Fruit fly (Drosophila melanogaster) whole organism, prepupa: ENCODE data around the gene CG32266.

ENCODE experiments used
- Blimp-1 ChIP-seq: fragments of 200-800 bp; sonication (Bioruptor generic); optimal IDR thresholded peaks from 3 replicates; lab custom pipeline; 2017; ENCODE audit warnings: missing biosample characterization, missing genetic modification characterization, mild to moderate bottlenecking, moderate library complexity, missing genetic modification reagents
- CG10631 ChIP-seq: fragments of 200-800 bp; sonication (Bioruptor generic); optimal IDR thresholded peaks from 2 replicates; lab custom pipeline; 2016; ENCODE audit warnings: missing biosample characterization, missing genetic modification characterization
- CG10669 ChIP-seq: fragments of 200-800 bp; sonication (Bioruptor generic); optimal IDR thresholded peaks from 3 replicates; lab custom pipeline; 2018; ENCODE audit warnings: missing biosample characterization, mild to moderate bottlenecking, missing genetic modification characterization, moderate library complexity
- CG11762 ChIP-seq: fragments of 200-800 bp; sonication (Bioruptor generic); optimal IDR thresholded peaks from 3 replicates; lab custom pipeline; 2016; ENCODE audit warnings: missing biosample characterization, missing genetic modification characterization; ENCODE audit not compliant: insufficient read depth
- CG11902 ChIP-seq: fragments of 200-800 bp; sonication (Bioruptor generic); optimal IDR thresholded peaks from 3 replicates; lab custom pipeline; 2016; ENCODE audit warnings: missing biosample characterization, missing genetic modification characterization
- CG1621 ChIP-seq: fragments of 200-800 bp; sonication (Bioruptor generic); optimal IDR thresholded peaks from 3 replicates; lab custom pipeline; 2018; ENCODE audit warnings: missing biosample characterization, mild to moderate bottlenecking, missing genetic modification characterization
- CG3032 ChIP-seq: fragments of 200-800 bp; optimal IDR thresholded peaks from 2 replicates; lab custom pipeline; 2019; ENCODE audit warnings: missing biosample characterization, mild to moderate bottlenecking, missing genetic modification characterization, moderate library complexity
- CG31627 ChIP-seq: fragments of 200-800 bp; sonication (Bioruptor generic); optimal IDR thresholded peaks from 3 replicates; lab custom pipeline; 2016; ENCODE audit warnings: missing biosample characterization, missing genetic modification characterization
- CG3919 ChIP-seq: fragments of 200-800 bp; sonication (Bioruptor generic); optimal IDR thresholded peaks from 3 replicates; lab custom pipeline; 2016; ENCODE audit warnings: missing biosample characterization, missing genetic modification characterization
- CG4318 ChIP-seq: fragments of 200-800 bp; sonication (Bioruptor generic); optimal IDR thresholded peaks from 3 replicates; lab custom pipeline; 2017; ENCODE audit warnings: missing biosample characterization, mild to moderate bottlenecking, missing genetic modification characterization
- CG6163 ChIP-seq: fragments of 200-800 bp; sonication (Bioruptor generic); IDR thresholded peaks from 3 replicates; pipeline ENCODE4 v1.3.6; 2022; ENCODE audit warnings: missing biosample characterization, missing genetic modification characterization
- CG6276 ChIP-seq: fragments of 200-800 bp; sonication (Bioruptor generic); optimal IDR thresholded peaks from 2 replicates; lab custom pipeline; 2017; ENCODE audit warnings: missing biosample characterization, mild to moderate bottlenecking, missing genetic modification characterization
- CG6792 ChIP-seq: fragments of 200-800 bp; sonication (Bioruptor generic); optimal IDR thresholded peaks from 3 replicates; lab custom pipeline; 2016; ENCODE audit warnings: missing biosample characterization, missing genetic modification characterization
- CG6808 ChIP-seq: fragments of 200-800 bp; sonication (Bioruptor generic); optimal IDR thresholded peaks from 3 replicates; lab custom pipeline; 2017; ENCODE audit warnings: missing biosample characterization, missing genetic modification characterization, mild to moderate bottlenecking, moderate library complexity, missing genetic modification reagents
- CG6854 ChIP-seq: fragments of 200-800 bp; sonication (Bioruptor generic); optimal IDR thresholded peaks from 2 replicates; lab custom pipeline; 2017; ENCODE audit warnings: missing biosample characterization, mild to moderate bottlenecking, missing genetic modification characterization
- CG8119 ChIP-seq: fragments of 200-800 bp; sonication (Bioruptor generic); IDR thresholded peaks from 3 replicates; pipeline ENCODE4 v1.3.6; 2022; ENCODE audit warnings: missing biosample characterization, missing genetic modification characterization
- CG8319 ChIP-seq: fragments of 200-800 bp; sonication (Bioruptor generic); optimal IDR thresholded peaks from 3 replicates; lab custom pipeline; 2016; ENCODE audit warnings: missing biosample characterization, missing genetic modification characterization
- CG8632 ChIP-seq: fragments of 200-800 bp; sonication (Bioruptor generic); optimal IDR thresholded peaks from 3 replicates; lab custom pipeline; 2016; ENCODE audit warnings: missing biosample characterization, missing genetic modification characterization
- CG9139 ChIP-seq: fragments of 200-800 bp; sonication (Bioruptor generic); optimal IDR thresholded peaks from 3 replicates; lab custom pipeline; 2017; ENCODE audit warnings: missing biosample characterization, mild to moderate bottlenecking, missing genetic modification characterization
- Eip78C ChIP-seq: fragments of 200-800 bp; sonication (Bioruptor generic); peaks from one replicate; lab custom pipeline; 2016; ENCODE audit warnings: missing biosample characterization, missing genetic modification characterization
- Eip93F ChIP-seq: fragments of 200-800 bp; sonication (Bioruptor generic); optimal IDR thresholded peaks from 2 replicates; lab custom pipeline; 2016; ENCODE audit warnings: missing biosample characterization, mild to moderate bottlenecking, missing genetic modification characterization
- Ets21C ChIP-seq: fragments of 200-800 bp; sonication (Bioruptor generic); optimal IDR thresholded peaks from 3 replicates; lab custom pipeline; 2016; ENCODE audit warnings: missing biosample characterization, missing genetic modification characterization
- Ets96B ChIP-seq: fragments of 200-800 bp; optimal IDR thresholded peaks from 2 replicates; lab custom pipeline; 2019; ENCODE audit warnings: missing biosample characterization, mild to moderate bottlenecking, missing genetic modification characterization, moderate library complexity
- Gug ChIP-seq: fragments of 200-800 bp; sonication (Bioruptor generic); IDR thresholded peaks from 2 replicates; pipeline ENCODE4 v1.3.6; 2022; ENCODE audit warnings: missing biosample characterization, missing genetic modification characterization
- Hr38 ChIP-seq: sonication (Bioruptor generic); optimal IDR thresholded peaks from 2 replicates; lab custom pipeline; 2016; ENCODE audit warnings: missing biosample characterization, missing genetic modification characterization
- Hr39 ChIP-seq: fragments of 200-800 bp; sonication (Bioruptor generic); optimal IDR thresholded peaks from 2 replicates; lab custom pipeline; 2016; ENCODE audit warnings: missing biosample characterization, missing genetic modification characterization
- Hr4 ChIP-seq: fragments of 200-800 bp; sonication (Bioruptor generic); optimal IDR thresholded peaks from 3 replicates; lab custom pipeline; 2016; ENCODE audit warnings: missing biosample characterization, missing genetic modification characterization
- Met ChIP-seq: fragments of 200-800 bp; sonication (Bioruptor generic); optimal IDR thresholded peaks from 3 replicates; lab custom pipeline; 2016; ENCODE audit warnings: missing biosample characterization, missing genetic modification characterization
- OdsH ChIP-seq: fragments of 200-800 bp; sonication (Bioruptor generic); optimal IDR thresholded peaks from 3 replicates; lab custom pipeline; 2016; ENCODE audit warnings: missing biosample characterization, missing genetic modification characterization
- Sox102F ChIP-seq: fragments of 200-800 bp; sonication (Bioruptor generic); optimal IDR thresholded peaks from 2 replicates; lab custom pipeline; 2016; ENCODE audit warnings: missing biosample characterization, mild to moderate bottlenecking, missing genetic modification characterization
- Sox14 ChIP-seq: fragments of 200-800 bp; sonication (Bioruptor generic); optimal IDR thresholded peaks from 3 replicates; lab custom pipeline; 2016; ENCODE audit warnings: missing biosample characterization, missing genetic modification characterization
- Sox15 ChIP-seq: fragments of 200-800 bp; sonication (Bioruptor generic); optimal IDR thresholded peaks from 3 replicates; lab custom pipeline; 2016; ENCODE audit warnings: missing biosample characterization, missing genetic modification characterization
- acj6 ChIP-seq: fragments of 200-800 bp; sonication (Bioruptor generic); optimal IDR thresholded peaks from 3 replicates; lab custom pipeline; 2016; ENCODE audit warnings: missing biosample characterization, missing genetic modification characterization
- cyc ChIP-seq: fragments of 200-800 bp; sonication (Bioruptor generic); optimal IDR thresholded peaks from 3 replicates; lab custom pipeline; 2016; ENCODE audit warnings: missing biosample characterization, missing genetic modification characterization
- dac ChIP-seq: fragments of 200-800 bp; sonication (Bioruptor generic); optimal IDR thresholded peaks from 2 replicates; lab custom pipeline; 2017; ENCODE audit warnings: missing biosample characterization, mild to moderate bottlenecking, missing genetic modification characterization
- esn ChIP-seq: fragments of 200-800 bp; sonication (Bioruptor generic); optimal IDR thresholded peaks from 2 replicates; lab custom pipeline; 2016; ENCODE audit warnings: missing biosample characterization, mild to moderate bottlenecking, missing genetic modification characterization, moderate library complexity
- fkh ChIP-seq: fragments of 200-800 bp; sonication (Bioruptor generic); optimal IDR thresholded peaks from 3 replicates; lab custom pipeline; 2017; ENCODE audit warnings: missing biosample characterization, mild to moderate bottlenecking, missing genetic modification characterization, moderate library complexity
- net ChIP-seq: fragments of 200-800 bp; sonication (Bioruptor generic); optimal IDR thresholded peaks from 3 replicates; lab custom pipeline; 2016; ENCODE audit warnings: missing biosample characterization, missing genetic modification characterization
- pdm3 ChIP-seq: fragments of 200-800 bp; sonication (Bioruptor generic); optimal IDR thresholded peaks from 3 replicates; lab custom pipeline; 2016; ENCODE audit warnings: missing biosample characterization, missing genetic modification characterization
- salr ChIP-seq, 2 experiments: fragments of 200-800 bp; sonication (Bioruptor generic); optimal IDR thresholded peaks; 3 replicates each; lab custom pipeline; 2016 to 2018; ENCODE audit warnings: missing biosample characterization in 2 of 2, missing genetic modification characterization in 2 of 2, mild to moderate bottlenecking in 1 of 2
- ss ChIP-seq, 2 experiments: fragments of 200-800 bp; sonication (Bioruptor generic); optimal IDR thresholded peaks; 2 replicates in 1 of 2; 3 replicates in 1 of 2; lab custom pipeline; 2017 to 2018; ENCODE audit warnings: mild to moderate bottlenecking in 2 of 2, missing biosample characterization in 2 of 2, missing genetic modification characterization in 2 of 2, moderate library complexity in 1 of 2
- svp ChIP-seq: fragments of 200-800 bp; sonication (Bioruptor generic); peaks from one replicate; lab custom pipeline; 2016; ENCODE audit warnings: missing biosample characterization, missing genetic modification characterization
- topi ChIP-seq: fragments of 200-800 bp; sonication (Bioruptor generic); optimal IDR thresholded peaks from 3 replicates; lab custom pipeline; 2016; ENCODE audit warnings: missing biosample characterization, missing genetic modification characterization
- vri ChIP-seq: fragments of 200-800 bp; sonication (Bioruptor generic); optimal IDR thresholded peaks from 3 replicates; lab custom pipeline; 2016; ENCODE audit warnings: missing biosample characterization, mild to moderate bottlenecking, missing genetic modification characterization

Gene CG32266

dm6 chr3L:3816772-3817483, 26.3 kb downstream of the CG32266 start (continued):
- TF ChIP-seq CG11902 (no peak), CG1621 (peak; percentile 38), Hr4 (peak; percentile 5), cyc (GFP tag; lab: Kevin White, UChicago) (no peak), CG6276 (GFP tag; lab: Kevin White, UChicago) (peak; percentile 82), CG31627 (GFP tag; lab: Kevin White, UChicago) (no peak), Hr39 (no peak), Eip93F (GFP tag; lab: Kevin White, UChicago) (peak; percentile 37)

- TF ChIP-seq CG8319 (GFP tag; lab: Kevin White, UChicago) (no peak), fkh (GFP tag; lab: Kevin White, UChicago) (peak; percentile 71), CG3032 (tag; lab: Kevin White, UChicago) (peak; percentile 3), svp (GFP tag; lab: Kevin White, UChicago) (peak; percentile 60), OdsH (GFP tag; lab: Kevin White, UChicago) (no peak), Eip78C (GFP tag; lab: Kevin White, UChicago) (peak; percentile 75), esn (GFP tag; lab: Kevin White, UChicago) (peak; percentile 14), Sox14 (GFP tag; lab: Kevin White, UChicago) (peak; percentile 48), topi (peak; percentile 5)
- TF ChIP-seq, all 60 proteins: peak for 7
These were observed 28.1 kb downstream of the CG32266 start, which contains the start of gene enc for dm6 chr3L:3818566-3819325. enc (plus strand) TSS chr3L:3818679.

- TF ChIP-seq CG1621, result peak; percentile 11
- peak; percentile 36 for TF ChIP-seq net (GFP tag; lab: Kevin White, UChicago)
- peak; percentile 41 for TF ChIP-seq CG11762 (GFP tag; lab: Kevin White, UChicago)
- peak; percentile 48 for TF ChIP-seq CG6792 (GFP tag; lab: Kevin White, UChicago)
- TF ChIP-seq Ets21C (GFP tag; lab: Kevin White, UChicago), result no peak
- TF ChIP-seq CG10669, result peak; percentile 64
- TF ChIP-seq CG9139 (GFP tag; lab: Kevin White, UChicago), result no peak
- no peak for TF ChIP-seq Gug (GFP tag; lab: Robert Waterston, UW)
- TF ChIP-seq CG6854 (GFP tag; lab: Kevin White, UChicago), result no peak
- peak; percentile 61 for TF ChIP-seq Met (GFP tag; lab: Kevin White, UChicago)
- peak; percentile 44 to 58 for TF ChIP-seq ss (GFP tag; optimal IDR thresholded peaks at IDR 0.05; lab: Kevin White, UChicago)
- peak in 1 of 2 experiments; percentile 34 for TF ChIP-seq salr (GFP tag; optimal IDR thresholded peaks at IDR 0.05; lab: Kevin White, UChicago)
- peak; percentile 66 for TF ChIP-seq pdm3 (GFP tag; lab: Kevin White, UChicago)
- peak; percentile 50 for TF ChIP-seq CG6808 (GFP tag; lab: Kevin White, UChicago)
- peak; percentile 9 for TF ChIP-seq vri (GFP tag; lab: Kevin White, UChicago)
- peak; percentile 61 for TF ChIP-seq CG10631 (GFP tag; lab: Kevin White, UChicago)
- TF ChIP-seq Sox102F (GFP tag; lab: Kevin White, UChicago), result peak; percentile 20
- TF ChIP-seq topi, result peak; percentile 53
- peak; percentile 13 for TF ChIP-seq Sox15
- no peak for TF ChIP-seq Hr38 (GFP tag; lab: Kevin White, UChicago)
- no peak for TF ChIP-seq CG6163
- peak; percentile 51 for TF ChIP-seq acj6 (GFP tag; lab: Kevin White, UChicago)
- no peak for TF ChIP-seq Eip93F (GFP tag; lab: Kevin White, UChicago)
- peak; percentile 42 for TF ChIP-seq CG8632 (GFP tag; lab: Kevin White, UChicago)
- TF ChIP-seq cyc (GFP tag; lab: Kevin White, UChicago), result peak; percentile 32
- TF ChIP-seq dac, result no peak
- peak; percentile 63 for TF ChIP-seq Ets96B (tag; lab: Kevin White, UChicago)
- peak; percentile 25 for TF ChIP-seq CG4318 (GFP tag; lab: Kevin White, UChicago)
- TF ChIP-seq CG8119, result peak; percentile 65
- TF ChIP-seq CG3919 (GFP tag; lab: Kevin White, UChicago), result peak; percentile 54
- no peak for TF ChIP-seq Blimp-1 (GFP tag; lab: Kevin White, UChicago)
These were observed 34.3 kb downstream of the CG32266 start, which contains the start of gene Rdh for dm6 chr3L:3824790-3825484. Rdh (plus strand) TSS chr3L:3825449.
